Worm (Caenorhabditis elegans) whole organism, young adult: ENCODE results near the gene dve-1.

ENCODE experiments used
- C06A6.2 ChIP-seq: fragments of 200-800 bp; sonication (Bioruptor generic); conservative IDR thresholded peaks from 2 replicates; pipeline ENCODE4 v1.3.6; 2022; ENCODE audit warnings: missing genetic modification characterization, missing compliant biosample characterization
- K11D2.4 ChIP-seq: fragments of 200-800 bp; sonication (Bioruptor generic); IDR thresholded peaks from 2 replicates; pipeline ENCODE4 v1.3.6; 2022; ENCODE audit warnings: missing genetic modification reagents, missing genetic modification characterization, missing compliant biosample characterization
- attf-6 ChIP-seq: fragments of 200-800 bp; sonication (Bioruptor generic); IDR thresholded peaks from 2 replicates; pipeline ENCODE4 v1.3.6; 2022; ENCODE audit warnings: missing genetic modification reagents, missing genetic modification characterization, missing compliant biosample characterization
- cebp-1 ChIP-seq, 2 experiments: fragments of 200-800 bp in 1 of 2; sonication (Bioruptor generic) in 1 of 2; sonication (generic microtip) in 1 of 2; IDR thresholded peaks in 1 of 2; optimal IDR thresholded peaks in 1 of 2; 2 replicates each; pipeline versions ENCODE4 v1.3.6 to Lab custom; 2017 to 2022; ENCODE audit warnings: missing compliant biosample characterization in 2 of 2, missing genetic modification characterization in 2 of 2, mild to moderate bottlenecking in 1 of 2, missing genetic modification reagents in 1 of 2, moderate library complexity in 1 of 2
- dpl-1 ChIP-seq: fragments of 150-350 bp; optimal IDR thresholded peaks from 2 replicates; lab custom pipeline; 2014; ENCODE audit warnings: missing biosample characterization, missing genetic modification reagents, missing genetic modification characterization
- lin-54 ChIP-seq: fragments of 200-800 bp; sonication (Bioruptor generic); optimal IDR thresholded peaks from 2 replicates; lab custom pipeline; 2018; ENCODE audit warnings: mild to moderate bottlenecking, missing genetic modification characterization, missing compliant biosample characterization
- madf-10 ChIP-seq: sonication (generic microtip); optimal IDR thresholded peaks from 2 replicates; lab custom pipeline; 2016; ENCODE audit warnings: mild to moderate bottlenecking, missing genetic modification characterization, missing compliant biosample characterization

ce11 chrX:449820-450219, 16.2 kb upstream of the dve-1 start, which contains the start of gene F52D1.2:
- TF ChIP-seq dpl-1 (GFP tag; lab: Kevin White, UChicago) (no peak), K11D2.4 (GFP tag; lab: Robert Waterston, UW) (no peak), lin-54 (no peak), madf-10 (tag; lab: Kevin White, UChicago) (no peak), cebp-1 (GFP tag; IDR thresholded peaks at IDR 0.05; lab: Robert Waterston, UW) (no peak), cebp-1 (tag; optimal IDR thresholded peaks at IDR 0.05; lab: Kevin White, UChicago) (no peak), C06A6.2 (no peak), attf-6 (GFP tag; lab: Robert Waterston, UW) (no peak)
